Worm (Caenorhabditis elegans): ENCODE data around the gene nhr-189.

nhr-189 gene

DNA sequence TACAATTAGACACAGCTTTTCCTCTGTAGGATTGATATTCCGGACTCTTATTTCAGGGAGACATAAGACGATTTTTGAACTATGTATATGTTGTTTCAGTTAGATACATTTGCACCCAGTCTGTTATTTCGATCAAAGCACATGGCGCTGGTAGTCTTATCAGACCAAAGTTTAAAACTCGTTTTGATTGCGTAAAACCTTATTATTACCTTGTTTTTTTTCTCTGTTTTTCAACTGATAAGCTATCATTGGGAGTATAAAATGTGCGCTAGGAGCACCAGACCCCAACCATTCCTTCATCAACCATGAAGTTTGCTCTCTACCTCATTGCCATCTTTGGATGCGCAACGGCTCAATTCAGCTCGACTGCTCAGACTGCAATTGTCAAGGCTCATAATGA is 47.8 kb downstream of the nhr-189 start, which contains the start of gene scl-12:
Gene scl-12, plus strand, starts transcription at position 301 of the 400 bp plus-strand sequence.
- TF ChIP-seq D2030.7 (GFP tag; IDR thresholded peaks at IDR 0.05) (no peak), tbx-9 (tag; optimal IDR thresholded peaks at IDR 0.05; ENCODE audit: borderline replicate concordance) (no peak), B0019.2 (GFP tag; conservative IDR thresholded peaks at IDR 0.05) (no peak), F52B5.7 (tag; optimal IDR thresholded peaks at IDR 0.05) (no peak), ZK185.1 (tag; optimal IDR thresholded peaks at IDR 0.05; ENCODE audit: poor library complexity, severe bottlenecking) (no peak), F57C9.4 (tag; optimal IDR thresholded peaks at IDR 0.05) (no peak), F10E7.11 (tag; optimal IDR thresholded peaks at IDR 0.05) (no peak), Y95B8A.8 (GFP tag; IDR thresholded peaks at IDR 0.05) (no peak), T07F8.4 (tag; optimal IDR thresholded peaks at IDR 0.05) (no peak), attf-6 (GFP tag; IDR thresholded peaks at IDR 0.05) (no peak), madf-8 (GFP tag; conservative IDR thresholded peaks at IDR 0.05) (no peak), Y67H2A.10 (GFP tag; conservative IDR thresholded peaks at IDR 0.05) (no peak), somi-1 (GFP tag; optimal IDR thresholded peaks at IDR 0.05) (no peak), ets-4 (GFP tag; optimal IDR thresholded peaks at IDR 0.05) (no peak), sptf-2 (GFP tag; optimal IDR thresholded peaks at IDR 0.05) (no peak), zim-3 (tag; optimal IDR thresholded peaks at IDR 0.05) (no peak), Y53F4B.3 (GFP tag; IDR thresholded peaks at IDR 0.05) (no peak), ztf-26 (tag; optimal IDR thresholded peaks at IDR 0.05) (no peak), rpc-1 (optimal IDR thresholded peaks at IDR 0.05) (no peak), rpc-1 (tag; optimal IDR thresholded peaks at IDR 0.05) (no peak)

DNA sequence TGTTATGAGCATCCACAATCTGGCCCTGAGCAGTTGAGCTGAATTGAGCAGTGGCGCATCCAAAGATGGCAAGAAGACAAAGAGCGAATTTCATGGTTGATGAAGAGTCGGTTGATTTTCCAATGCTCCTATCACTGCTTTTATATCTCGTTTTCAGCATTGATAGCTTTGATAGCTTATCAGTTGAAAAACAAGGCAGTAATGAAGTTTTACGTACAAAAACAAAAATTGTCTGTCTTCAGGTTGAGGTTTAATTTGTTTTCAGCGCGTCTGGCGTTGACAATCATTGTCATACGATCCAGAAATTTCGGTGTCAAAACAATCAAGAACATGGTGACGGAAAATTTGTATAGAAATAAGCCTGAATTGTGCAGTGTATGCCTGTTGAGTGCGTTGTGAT is 48.5 kb downstream of the nhr-189 start, which contains the start of gene scl-13:
Gene scl-13, minus strand, starts transcription at position 101 of the 400 bp plus-strand sequence.
- TF ChIP-seq K11D2.4 (GFP tag; IDR thresholded peaks at IDR 0.05) (no peak), die-1 (tag; optimal IDR thresholded peaks at IDR 0.05) (no peak), nhr-179 (tag; optimal IDR thresholded peaks at IDR 0.05) (no peak), unc-130 (GFP tag; optimal IDR thresholded peaks at IDR 0.05) (no peak), C17E4.6 (GFP tag; IDR thresholded peaks at IDR 0.05) (no peak), egrh-3 (GFP tag; IDR thresholded peaks at IDR 0.05) (no peak), ztf-18 (tag; optimal IDR thresholded peaks at IDR 0.05) (no peak), T07F8.4 (tag; optimal IDR thresholded peaks at IDR 0.05) (no peak), nhr-120 (GFP tag; IDR thresholded peaks at IDR 0.05) (no peak), nhr-80 (tag; optimal IDR thresholded peaks at IDR 0.05) (no peak), Y67H2A.10 (GFP tag; conservative IDR thresholded peaks at IDR 0.05) (no peak), ztf-3 (GFP tag; optimal IDR thresholded peaks at IDR 0.05) (no peak), nhr-90 (tag; optimal IDR thresholded peaks at IDR 0.05) (no peak), tbp1 (GFP tag; optimal IDR thresholded peaks at IDR 0.05) (no peak), attf-5 (GFP tag; optimal IDR thresholded peaks at IDR 0.05) (no peak), egl-18 (GFP tag; IDR thresholded peaks at IDR 0.05) (no peak), nfya-2 (GFP tag; IDR thresholded peaks at IDR 0.05) (no peak), rcor-1 (GFP tag; IDR thresholded peaks at IDR 0.05) (no peak)

DNA sequence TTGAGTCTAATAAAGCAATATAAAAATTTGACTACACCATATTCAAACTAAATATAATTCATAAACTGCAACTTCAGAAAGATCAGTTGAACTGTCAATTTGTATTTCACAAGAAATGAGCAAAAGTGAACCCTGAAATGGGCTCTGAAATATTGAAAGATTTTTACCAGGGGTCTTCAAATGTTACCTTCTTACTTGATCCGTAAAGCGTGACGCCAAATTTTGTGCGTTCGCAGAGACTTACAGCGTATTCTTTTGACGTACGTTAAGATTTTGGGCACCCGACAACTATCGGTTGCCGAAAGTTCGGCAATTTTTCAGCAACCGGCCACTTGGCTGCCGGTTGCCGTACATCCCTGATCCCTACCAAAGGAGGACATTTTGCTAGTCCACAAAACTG is 50.0 kb downstream of the nhr-189 start:
- TF ChIP-seq nhr-90 (tag; optimal IDR thresholded peaks at IDR 0.05), result no peak
- TF ChIP-seq snpc-1.1 (tag; optimal IDR thresholded peaks at IDR 0.05; ENCODE audit: insufficient read depth), result no peak
- TF ChIP-seq nfya-1 (tag; optimal IDR thresholded peaks at IDR 0.05; ENCODE audit: borderline replicate concordance, insufficient read depth), result no peak
- TF ChIP-seq egl-18 (GFP tag; IDR thresholded peaks at IDR 0.05), result no peak
- no peak for TF ChIP-seq F49E8.2 (tag; optimal IDR thresholded peaks at IDR 0.05; ENCODE audit: insufficient read depth)
- TF ChIP-seq hmg-20 (GFP tag; IDR thresholded peaks at IDR 0.05), result no peak
- no peak for TF ChIP-seq pha-4 (tag; optimal IDR thresholded peaks at IDR 0.05)
- TF ChIP-seq attf-3 (GFP tag; conservative IDR thresholded peaks at IDR 0.05), result no peak
- no peak for TF ChIP-seq nfyb-1 (GFP tag; IDR thresholded peaks at IDR 0.05)
- TF ChIP-seq ZK185.1 (tag; optimal IDR thresholded peaks at IDR 0.05; ENCODE audit: poor library complexity, severe bottlenecking), result no peak
- no peak for TF ChIP-seq sdz-38 (tag; optimal IDR thresholded peaks at IDR 0.05)
- TF ChIP-seq K11D2.4 (GFP tag; IDR thresholded peaks at IDR 0.05), result no peak
- no peak for TF ChIP-seq lin-40 (tag; optimal IDR thresholded peaks at IDR 0.05)
- no peak for TF ChIP-seq F57A8.1 (GFP tag; optimal IDR thresholded peaks at IDR 0.05)
- TF ChIP-seq bed-1 (GFP tag; IDR thresholded peaks at IDR 0.05), result no peak
- TF ChIP-seq sptf-2 (GFP tag; optimal IDR thresholded peaks at IDR 0.05), result no peak
- TF ChIP-seq rcor-1 (GFP tag; IDR thresholded peaks at IDR 0.05), result no peak
